Worm (Caenorhabditis elegans) whole organism, late embryonic: Measurements from ENCODE around the gene mboa-6.

ENCODE experiments used
- C38D4.7 ChIP-seq: fragments of 200-800 bp; sonication (Bioruptor generic); optimal IDR thresholded peaks from 2 replicates; lab custom pipeline; 2018; ENCODE audit warnings: mild to moderate bottlenecking, missing genetic modification characterization, moderate library complexity, missing compliant biosample characterization
- F13H6.1 ChIP-seq: sonication (generic microtip); optimal IDR thresholded peaks from 2 replicates; lab custom pipeline; 2016; ENCODE audit warnings: missing genetic modification characterization, missing compliant biosample characterization
- K02D7.2 ChIP-seq: sonication (generic microtip); optimal IDR thresholded peaks from 2 replicates; lab custom pipeline; 2017; ENCODE audit warnings: mild to moderate bottlenecking, missing genetic modification characterization, missing compliant biosample characterization
- T23F11.4 ChIP-seq: fragments of 200-800 bp; sonication (Bioruptor generic); optimal IDR thresholded peaks from 2 replicates; lab custom pipeline; 2018; ENCODE audit warnings: mild to moderate bottlenecking, missing genetic modification characterization, missing compliant biosample characterization
- ahr-1 ChIP-seq: sonication (generic microtip); optimal IDR thresholded peaks from 2 replicates; lab custom pipeline; 2016; ENCODE audit warnings: missing genetic modification characterization, missing compliant biosample characterization
- ama-1 ChIP-seq: fragments of 150-350 bp; optimal IDR thresholded peaks from 2 replicates; lab custom pipeline; 2014
- ceh-14 ChIP-seq: sonication (generic microtip); optimal IDR thresholded peaks from 2 replicates; lab custom pipeline; 2016; ENCODE audit warnings: missing genotype, missing genetic modification characterization, missing compliant biosample characterization
- ceh-18 ChIP-seq: sonication (generic microtip); optimal IDR thresholded peaks from 2 replicates; lab custom pipeline; 2016; ENCODE audit warnings: missing genetic modification characterization, missing compliant biosample characterization
- ceh-19 ChIP-seq: fragments of 200-800 bp; sonication (Bioruptor generic); optimal IDR thresholded peaks from 2 replicates; lab custom pipeline; 2018; ENCODE audit warnings: mild to moderate bottlenecking, missing genetic modification characterization, missing compliant biosample characterization
- ceh-22 ChIP-seq: sonication (generic microtip); optimal IDR thresholded peaks from 2 replicates; lab custom pipeline; 2017; ENCODE audit warnings: missing biosample characterization, missing genetic modification characterization
- ceh-24 ChIP-seq: sonication (generic microtip); optimal IDR thresholded peaks from 2 replicates; lab custom pipeline; 2016; ENCODE audit warnings: mild to moderate bottlenecking, missing genetic modification characterization, missing compliant biosample characterization
- ceh-31 ChIP-seq: sonication (generic microtip); optimal IDR thresholded peaks from 2 replicates; lab custom pipeline; 2016; ENCODE audit warnings: missing genetic modification characterization, missing compliant biosample characterization
- ceh-34 ChIP-seq: sonication (generic microtip); optimal IDR thresholded peaks from 2 replicates; lab custom pipeline; 2016; ENCODE audit warnings: mild to moderate bottlenecking, missing genetic modification characterization, missing compliant biosample characterization
- ceh-48 ChIP-seq: sonication (generic microtip); optimal IDR thresholded peaks from 2 replicates; lab custom pipeline; 2016; ENCODE audit warnings: missing genetic modification characterization, inconsistent platforms, missing compliant biosample characterization
- ceh-6 ChIP-seq: fragments of 200-800 bp; sonication (Bioruptor generic); optimal IDR thresholded peaks from 2 replicates; lab custom pipeline; 2018; ENCODE audit warnings: mild to moderate bottlenecking, missing genetic modification characterization, missing compliant biosample characterization
- dmd-4 ChIP-seq: sonication (generic microtip); optimal IDR thresholded peaks from 2 replicates; lab custom pipeline; 2016; ENCODE audit warnings: borderline replicate concordance, missing genetic modification characterization, missing compliant biosample characterization
- dve-1 ChIP-seq: sonication (generic microtip); optimal IDR thresholded peaks from 2 replicates; lab custom pipeline; 2017; ENCODE audit warnings: antibody characterized with exemption, mild to moderate bottlenecking, missing genetic modification characterization, missing compliant biosample characterization
- elt-2 ChIP-seq: sonication (generic microtip); optimal IDR thresholded peaks from 2 replicates; lab custom pipeline; 2016; ENCODE audit warnings: missing genetic modification reagents, missing genetic modification characterization, missing compliant biosample characterization
- eyg-1 ChIP-seq: sonication (generic microtip); optimal IDR thresholded peaks from 2 replicates; lab custom pipeline; 2016; ENCODE audit warnings: missing genotype, missing genetic modification characterization, missing compliant biosample characterization
- fax-1 ChIP-seq: sonication (generic microtip); optimal IDR thresholded peaks from 2 replicates; lab custom pipeline; 2016; ENCODE audit warnings: missing genotype, missing genetic modification characterization, missing compliant biosample characterization
- fkh-10 ChIP-seq: fragments of 150-350 bp; optimal IDR thresholded peaks from 2 replicates; lab custom pipeline; 2014; ENCODE audit warnings: missing biosample characterization, missing genetic modification reagents, missing genetic modification characterization
- fkh-6 ChIP-seq: sonication (generic microtip); optimal IDR thresholded peaks from 2 replicates; lab custom pipeline; 2016; ENCODE audit warnings: missing genetic modification characterization, missing compliant biosample characterization
- gmeb-2 ChIP-seq: sonication (generic microtip); optimal IDR thresholded peaks from 2 replicates; lab custom pipeline; 2016; ENCODE audit warnings: missing genetic modification characterization, inconsistent platforms, missing compliant biosample characterization
- hlh-15 ChIP-seq: sonication (generic microtip); optimal IDR thresholded peaks from 2 replicates; lab custom pipeline; 2016; ENCODE audit warnings: missing genetic modification characterization, missing compliant biosample characterization
- hlh-30 ChIP-seq: sonication (generic microtip); optimal IDR thresholded peaks from 2 replicates; lab custom pipeline; 2017; ENCODE audit warnings: antibody characterized with exemption, missing genetic modification characterization, missing compliant biosample characterization; ENCODE audit not compliant: insufficient read depth
- hlh-6 ChIP-seq: sonication (generic microtip); optimal IDR thresholded peaks from 2 replicates; lab custom pipeline; 2016; ENCODE audit warnings: missing genotype, missing genetic modification characterization, missing compliant biosample characterization
- lim-6 ChIP-seq: sonication (generic microtip); optimal IDR thresholded peaks from 2 replicates; lab custom pipeline; 2016; ENCODE audit warnings: missing genetic modification characterization, missing compliant biosample characterization
- lin-11 ChIP-seq: fragments of 200-800 bp; sonication (Bioruptor generic); optimal IDR thresholded peaks from 2 replicates; lab custom pipeline; 2018; ENCODE audit warnings: mild to moderate bottlenecking, missing genetic modification characterization, missing compliant biosample characterization
- madf-2 ChIP-seq: sonication (generic microtip); optimal IDR thresholded peaks from 2 replicates; lab custom pipeline; 2017; ENCODE audit warnings: missing genetic modification characterization, missing compliant biosample characterization
- nfya-1 ChIP-seq: sonication (generic microtip); optimal IDR thresholded peaks from 2 replicates; lab custom pipeline; 2017; ENCODE audit warnings: missing genetic modification characterization, mild to moderate bottlenecking, missing compliant biosample characterization, antibody characterized with exemption, moderate library complexity
- nhr-11 ChIP-seq: fragments of 150-350 bp; optimal IDR thresholded peaks from 2 replicates; lab custom pipeline; 2014; ENCODE audit warnings: missing biosample characterization, missing genetic modification characterization
- nhr-232 ChIP-seq: sonication (generic microtip); optimal IDR thresholded peaks from 2 replicates; lab custom pipeline; 2016; ENCODE audit warnings: missing genetic modification characterization, missing compliant biosample characterization
- npax-4 ChIP-seq: sonication (generic microtip); optimal IDR thresholded peaks from 2 replicates; lab custom pipeline; 2016; ENCODE audit warnings: missing genetic modification characterization, missing compliant biosample characterization
- pat-9 ChIP-seq: fragments of 200-800 bp; sonication (Bioruptor generic); optimal IDR thresholded peaks from 2 replicates; lab custom pipeline; 2018; ENCODE audit warnings: mild to moderate bottlenecking, missing genetic modification characterization, moderate library complexity, missing compliant biosample characterization
- pax-1 ChIP-seq: fragments of 150-350 bp; optimal IDR thresholded peaks from 2 replicates; lab custom pipeline; 2014; ENCODE audit warnings: missing biosample characterization, missing genetic modification characterization
- pha-2 ChIP-seq: sonication (generic microtip); optimal IDR thresholded peaks from 2 replicates; lab custom pipeline; 2017; ENCODE audit warnings: mild to moderate bottlenecking, missing genetic modification characterization, missing compliant biosample characterization
- pqm-1 ChIP-seq: sonication (generic microtip); optimal IDR thresholded peaks from 2 replicates; lab custom pipeline; 2016; ENCODE audit warnings: missing genetic modification characterization, missing compliant biosample characterization
- pros-1 ChIP-seq: fragments of 150-350 bp; optimal IDR thresholded peaks from 2 replicates; lab custom pipeline; 2014; ENCODE audit warnings: missing biosample characterization, missing genetic modification reagents, missing genetic modification characterization
- ref-2 ChIP-seq: sonication (generic microtip); optimal IDR thresholded peaks from 2 replicates; lab custom pipeline; 2016; ENCODE audit warnings: missing genetic modification characterization, missing compliant biosample characterization
- sdc-2 ChIP-seq: sonication (generic microtip); optimal IDR thresholded peaks from 2 replicates; lab custom pipeline; 2016; ENCODE audit warnings: missing genotype, missing genetic modification characterization, missing compliant biosample characterization
- sox-2 ChIP-seq: fragments of 200-800 bp; sonication (Bioruptor generic); IDR thresholded peaks from 2 replicates; pipeline ENCODE4 v1.3.6; 2022; ENCODE audit warnings: missing genetic modification reagents, missing genetic modification characterization, missing compliant biosample characterization
- sox-4 ChIP-seq: sonication (generic microtip); optimal IDR thresholded peaks from 2 replicates; lab custom pipeline; 2017; ENCODE audit warnings: mild to moderate bottlenecking, missing genetic modification characterization, inconsistent platforms, missing compliant biosample characterization
- syd-9 ChIP-seq: sonication (generic microtip); optimal IDR thresholded peaks from 2 replicates; lab custom pipeline; 2016; ENCODE audit warnings: mild to moderate bottlenecking, missing genetic modification characterization, moderate library complexity, missing compliant biosample characterization
- tbx-2 ChIP-seq: sonication (generic microtip); optimal IDR thresholded peaks from 2 replicates; lab custom pipeline; 2016; ENCODE audit warnings: missing genetic modification characterization, missing compliant biosample characterization
- tbx-7 ChIP-seq: sonication (generic microtip); optimal IDR thresholded peaks from 2 replicates; lab custom pipeline; 2016; ENCODE audit warnings: missing genotype, missing genetic modification characterization, missing compliant biosample characterization
- ttx-3 ChIP-seq: sonication (generic microtip); optimal IDR thresholded peaks from 2 replicates; lab custom pipeline; 2016; ENCODE audit warnings: missing genetic modification reagents, missing genetic modification characterization, missing compliant biosample characterization
- unc-55 ChIP-seq: sonication (generic microtip); optimal IDR thresholded peaks from 2 replicates; lab custom pipeline; 2017; ENCODE audit warnings: missing biosample characterization, missing genetic modification reagents, missing genetic modification characterization
- unc-86 ChIP-seq: sonication (generic microtip); optimal IDR thresholded peaks from 2 replicates; lab custom pipeline; 2016; ENCODE audit warnings: missing genetic modification characterization, missing compliant biosample characterization
- ztf-16 ChIP-seq: sonication (generic microtip); optimal IDR thresholded peaks from 2 replicates; lab custom pipeline; 2017; ENCODE audit warnings: missing genetic modification characterization, missing compliant biosample characterization

Gene mboa-6

ce11 chrIII:1925048-1925537 lies 36.7 kb downstream of the mboa-6 start (continued):
- TF ChIP-seq pqm-1 (peak; percentile 65), madf-2 (peak; percentile 60), ceh-19 (GFP tag; lab: Kevin White, UChicago) (peak; percentile 1), fkh-6 (tag; lab: Kevin White, UChicago) (no peak), sox-2 (GFP tag; lab: Robert Waterston, UW) (peak; percentile 10; the same call in 1 of the 2 replicates), elt-2 (tag; lab: Kevin White, UChicago) (peak; percentile 83), ttx-3 (tag; lab: Kevin White, UChicago) (no peak), ztf-16 (tag; lab: Kevin White, UChicago) (no peak), nhr-11 (tag; lab: Kevin White, UChicago) (no peak), unc-86 (tag; lab: Kevin White, UChicago) (peak; percentile 64), pha-2 (peak; percentile 50), T23F11.4 (GFP tag; lab: Kevin White, UChicago) (no peak), hlh-6 (no peak), pat-9 (tag; lab: Kevin White, UChicago) (peak; percentile 44), ref-2 (tag; lab: Kevin White, UChicago) (peak; percentile 94), npax-4 (no peak), unc-55 (GFP tag; lab: Kevin White, UChicago) (peak; percentile 99), sox-4 (peak; percentile 51), sdc-2 (tag; lab: Kevin White, UChicago) (peak; percentile 25), hlh-30 (tag; lab: Kevin White, UChicago) (peak; percentile 84), fax-1 (tag; lab: Kevin White, UChicago) (peak; percentile 51), ceh-31 (peak; percentile 87), eyg-1 (tag; lab: Kevin White, UChicago) (peak; percentile 51), dmd-4 (tag; lab: Kevin White, UChicago) (peak; percentile 40), ceh-14 (tag; lab: Kevin White, UChicago) (peak; percentile 66), ceh-48 (tag; lab: Kevin White, UChicago) (no peak), lim-6 (no peak), ahr-1 (tag; lab: Kevin White, UChicago) (no peak), fkh-10 (GFP tag; lab: Kevin White, UChicago) (peak; percentile 1), pros-1 (peak; percentile 69), hlh-15 (tag; lab: Kevin White, UChicago) (no peak), gmeb-2 (no peak)

ce11 chrIII:1923419-1924318 lies 38.1 kb downstream of the mboa-6 start:
- TF ChIP-seq pha-2 (peak; percentile 66), dve-1 (tag; lab: Kevin White, UChicago) (peak; percentile 7), madf-2 (peak; percentile 14), fkh-6 (tag; lab: Kevin White, UChicago) (no peak), dmd-4 (tag; lab: Kevin White, UChicago) (peak; percentile 87), ceh-34 (tag; lab: Kevin White, UChicago) (peak; percentile 82), fax-1 (tag; lab: Kevin White, UChicago) (peak; percentile 7), pat-9 (tag; lab: Kevin White, UChicago) (peak; percentile 92), ceh-22 (no peak), K02D7.2 (no peak), ceh-31 (peak; percentile 83), lin-11 (no peak), C38D4.7 (GFP tag; lab: Kevin White, UChicago) (no peak), ceh-18 (peak; percentile 94), ceh-19 (GFP tag; lab: Kevin White, UChicago) (peak; percentile 78), tbx-2 (tag; lab: Kevin White, UChicago) (peak; percentile 93), elt-2 (tag; lab: Kevin White, UChicago) (no peak), nhr-232 (tag; lab: Kevin White, UChicago) (no peak), ztf-16 (tag; lab: Kevin White, UChicago) (peak; percentile 34), F13H6.1 (peak; percentile 90), tbx-7 (tag; lab: Kevin White, UChicago) (peak; percentile 17), ceh-6 (GFP tag; lab: Kevin White, UChicago) (no peak), ama-1 (lab: Kevin White, UChicago) (no peak), hlh-6 (no peak), pax-1 (tag; lab: Kevin White, UChicago) (no peak), nfya-1 (tag; lab: Kevin White, UChicago) (peak; percentile 87), T23F11.4 (GFP tag; lab: Kevin White, UChicago) (peak; percentile 25), syd-9 (tag; lab: Kevin White, UChicago) (peak; percentile 54), ceh-24 (tag; lab: Kevin White, UChicago) (no peak)
